Fruit fly (Drosophila melanogaster) whole organism, embryonic: Measurements from ENCODE around the gene NijB.

Experiments used
- Abd-B ChIP-seq: fragments of 200-800 bp; sonication (Bioruptor generic); optimal IDR thresholded peaks from 2 replicates; lab custom pipeline; 2018; ENCODE audit warnings: missing biosample characterization, mild to moderate bottlenecking, missing genetic modification characterization, moderate library complexity
- Atf3 ChIP-seq: fragments of 200-800 bp; sonication (Bioruptor generic); optimal IDR thresholded peaks from 3 replicates; lab custom pipeline; 2016; ENCODE audit warnings: missing biosample characterization, missing genetic modification characterization
- CG10209 ChIP-seq: fragments of 200-800 bp; sonication (Bioruptor generic); optimal IDR thresholded peaks from 3 replicates; lab custom pipeline; 2017; ENCODE audit warnings: missing biosample characterization, mild to moderate bottlenecking, missing genetic modification characterization, missing genetic modification reagents
- CG12155 ChIP-seq: fragments of 200-800 bp; sonication (Bioruptor generic); optimal IDR thresholded peaks from 3 replicates; lab custom pipeline; 2016; ENCODE audit warnings: missing biosample characterization, missing genetic modification characterization
- CG12769 ChIP-seq: fragments of 200-800 bp; sonication (Bioruptor generic); optimal IDR thresholded peaks from 2 replicates; lab custom pipeline; 2019; ENCODE audit warnings: missing biosample characterization, mild to moderate bottlenecking, missing genetic modification characterization, moderate library complexity
- CG15011 ChIP-seq: fragments of 200-800 bp; sonication (Bioruptor generic); optimal IDR thresholded peaks from 3 replicates; lab custom pipeline; 2018; ENCODE audit warnings: missing biosample characterization, mild to moderate bottlenecking, missing genetic modification characterization
- CG17186 ChIP-seq: fragments of 200-800 bp; sonication (Bioruptor generic); optimal IDR thresholded peaks from 3 replicates; lab custom pipeline; 2017; ENCODE audit warnings: missing biosample characterization, missing genetic modification reagents, missing genetic modification characterization
- CG17328 ChIP-seq: fragments of 200-800 bp; sonication (Bioruptor generic); IDR thresholded peaks from 2 replicates; pipeline ENCODE4 v1.3.6; 2022; ENCODE audit warnings: missing biosample characterization, missing genetic modification characterization
- CG18011 ChIP-seq: fragments of 200-800 bp; sonication (Bioruptor generic); optimal IDR thresholded peaks from 2 replicates; lab custom pipeline; 2017; ENCODE audit warnings: missing biosample characterization, missing genetic modification characterization, mild to moderate bottlenecking, moderate library complexity, missing genotype
- CG30020 ChIP-seq: fragments of 200-800 bp; optimal IDR thresholded peaks from 2 replicates; lab custom pipeline; 2019; ENCODE audit warnings: missing biosample characterization, mild to moderate bottlenecking, missing genetic modification characterization, moderate library complexity
- CG31388 ChIP-seq: fragments of 200-800 bp; sonication (Bioruptor generic); optimal IDR thresholded peaks from 2 replicates; lab custom pipeline; 2016; ENCODE audit warnings: missing biosample characterization, missing genetic modification characterization
- CG31441 ChIP-seq: fragments of 200-800 bp; sonication (Bioruptor generic); IDR thresholded peaks from 2 replicates; pipeline ENCODE4 v1.3.6; 2022; ENCODE audit warnings: missing biosample characterization, missing genetic modification characterization
- CG34224 ChIP-seq: fragments of 200-800 bp; sonication (Bioruptor generic); IDR thresholded peaks from 3 replicates; pipeline ENCODE4 v1.3.6; 2022; ENCODE audit warnings: missing biosample characterization, missing genetic modification characterization; ENCODE audit not compliant: partially characterized antibody
- CG3995 ChIP-seq: fragments of 200-800 bp; sonication (Bioruptor generic); optimal IDR thresholded peaks from 3 replicates; lab custom pipeline; 2016; ENCODE audit warnings: missing biosample characterization, missing genetic modification characterization
- CG5953 ChIP-seq: fragments of 200-800 bp; sonication (Bioruptor generic); IDR thresholded peaks from 2 replicates; pipeline ENCODE4 v1.3.6; 2022; ENCODE audit warnings: missing biosample characterization, missing genetic modification characterization
- CG6654 ChIP-seq: fragments of 200-800 bp; sonication (Bioruptor generic); optimal IDR thresholded peaks from 2 replicates; lab custom pipeline; 2017; ENCODE audit warnings: missing biosample characterization, mild to moderate bottlenecking, missing genetic modification characterization
- CG7372 ChIP-seq: fragments of 200-800 bp; sonication (Bioruptor generic); IDR thresholded peaks from 2 replicates; pipeline ENCODE4 v1.3.6; 2022; ENCODE audit warnings: missing biosample characterization, missing genetic modification characterization
- CG8765 ChIP-seq: fragments of 200-800 bp; sonication (Bioruptor generic); IDR thresholded peaks from 2 replicates; pipeline ENCODE4 v1.3.6; 2022; ENCODE audit warnings: missing biosample characterization, missing genetic modification characterization
- CHES-1-like ChIP-seq: fragments of 200-800 bp; sonication (Bioruptor generic); optimal IDR thresholded peaks from 2 replicates; lab custom pipeline; 2016; ENCODE audit warnings: missing biosample characterization, missing genetic modification characterization
- CTCF ChIP-seq: fragments of 200-800 bp; sonication (Bioruptor generic); optimal IDR thresholded peaks from 2 replicates; lab custom pipeline; 2017; ENCODE audit warnings: missing biosample characterization, mild to moderate bottlenecking, missing genetic modification characterization, moderate library complexity
- CoRest ChIP-seq: fragments of 200-800 bp; sonication (Bioruptor generic); optimal IDR thresholded peaks from 3 replicates; lab custom pipeline; 2018; ENCODE audit warnings: missing biosample characterization, mild to moderate bottlenecking, missing genetic modification characterization, moderate library complexity
- Doc3 ChIP-seq: fragments of 200-800 bp; sonication (Bioruptor generic); IDR thresholded peaks from 3 replicates; pipeline ENCODE4 v1.3.6; 2022; ENCODE audit warnings: missing biosample characterization, missing genetic modification characterization; ENCODE audit not compliant: partially characterized antibody
- Drgx ChIP-seq: fragments of 200-800 bp; sonication (Bioruptor generic); IDR thresholded peaks from 2 replicates; pipeline ENCODE4 v1.3.6; 2022; ENCODE audit warnings: missing biosample characterization, missing genetic modification characterization
- ERR ChIP-seq: fragments of 200-800 bp; sonication (Bioruptor generic); optimal IDR thresholded peaks from 2 replicates; lab custom pipeline; 2016; ENCODE audit warnings: missing biosample characterization, missing genetic modification characterization
- Hmx ChIP-seq: fragments of 200-800 bp; sonication (Bioruptor generic); optimal IDR thresholded peaks from 2 replicates; lab custom pipeline; 2016; ENCODE audit warnings: missing biosample characterization, missing genetic modification characterization
- Kr ChIP-seq: fragments of 200-800 bp; sonication (Bioruptor generic); optimal IDR thresholded peaks from 2 replicates; lab custom pipeline; 2017; ENCODE audit warnings: missing biosample characterization, mild to moderate bottlenecking, missing genetic modification characterization
- MESR4 ChIP-seq: fragments of 200-800 bp; sonication (Bioruptor generic); optimal IDR thresholded peaks from 2 replicates; lab custom pipeline; 2018; ENCODE audit warnings: missing biosample characterization, mild to moderate bottlenecking, missing genetic modification characterization, moderate library complexity
- Med ChIP-seq: fragments of 200-800 bp; sonication (Bioruptor generic); peaks from one replicate; lab custom pipeline; 2016; ENCODE audit warnings: missing biosample characterization, missing genetic modification characterization, mild to moderate bottlenecking, inconsistent platforms, moderate library complexity
- Nf-YC ChIP-seq: fragments of 200-800 bp; optimal IDR thresholded peaks from 3 replicates; lab custom pipeline; 2019; ENCODE audit warnings: missing biosample characterization, mild to moderate bottlenecking, missing genetic modification characterization, moderate library complexity
- Six4 ChIP-seq: fragments of 200-800 bp; sonication (Bioruptor generic); optimal IDR thresholded peaks from 2 replicates; lab custom pipeline; 2016; ENCODE audit warnings: missing biosample characterization, missing genetic modification characterization
- Sox102F ChIP-seq: fragments of 200-800 bp; sonication (Bioruptor generic); optimal IDR thresholded peaks from 2 replicates; lab custom pipeline; 2018; ENCODE audit warnings: missing biosample characterization, mild to moderate bottlenecking, missing genetic modification characterization, moderate library complexity
- Usf ChIP-seq: fragments of 200-800 bp; sonication (Bioruptor generic); optimal IDR thresholded peaks from 2 replicates; lab custom pipeline; 2017; ENCODE audit warnings: missing genotype, missing biosample characterization, missing genetic modification characterization
- ac ChIP-seq: fragments of 200-800 bp; sonication (Bioruptor generic); optimal IDR thresholded peaks from 3 replicates; lab custom pipeline; 2017; ENCODE audit warnings: missing biosample characterization, mild to moderate bottlenecking, missing genetic modification characterization
- btn ChIP-seq: fragments of 200-800 bp; sonication (Bioruptor generic); optimal IDR thresholded peaks from 2 replicates; lab custom pipeline; 2016; ENCODE audit warnings: missing biosample characterization, missing genetic modification characterization
- dm ChIP-seq: fragments of 200-800 bp; sonication (Bioruptor generic); optimal IDR thresholded peaks from 3 replicates; lab custom pipeline; 2016; ENCODE audit warnings: missing biosample characterization, missing genetic modification characterization
- dpn ChIP-seq, 2 experiments: fragments of 200-800 bp; sonication (Bioruptor generic); optimal IDR thresholded peaks; 3 replicates each; lab custom pipeline; 2016; ENCODE audit warnings: missing biosample characterization in 2 of 2, missing genetic modification characterization in 2 of 2
- fd3F ChIP-seq: fragments of 200-800 bp; sonication (Bioruptor generic); optimal IDR thresholded peaks from 2 replicates; lab custom pipeline; 2018; ENCODE audit warnings: missing biosample characterization, mild to moderate bottlenecking, missing genetic modification characterization, moderate library complexity
- ftz-f1 ChIP-seq: fragments of 200-800 bp; sonication (Bioruptor generic); optimal IDR thresholded peaks from 2 replicates; lab custom pipeline; 2016; ENCODE audit warnings: missing biosample characterization, missing genetic modification characterization
- gsb-n ChIP-seq: fragments of 200-800 bp; sonication (Bioruptor generic); optimal IDR thresholded peaks from 3 replicates; lab custom pipeline; 2018; ENCODE audit warnings: missing biosample characterization, mild to moderate bottlenecking, missing genetic modification characterization
- insv ChIP-seq, 2 experiments: fragments of 200-800 bp; sonication (Bioruptor generic); optimal IDR thresholded peaks; 3 replicates each; lab custom pipeline; 2016 to 2018; ENCODE audit warnings: missing biosample characterization in 2 of 2, missing genetic modification characterization in 2 of 2
- kni ChIP-seq: fragments of 200-800 bp; sonication (Bioruptor generic); optimal IDR thresholded peaks from 3 replicates; lab custom pipeline; 2017; ENCODE audit warnings: mild to moderate bottlenecking, missing biosample characterization, missing genetic modification reagents, missing genetic modification characterization
- lbe ChIP-seq: fragments of 200-800 bp; sonication (Bioruptor generic); optimal IDR thresholded peaks from 2 replicates; lab custom pipeline; 2016; ENCODE audit warnings: missing biosample characterization, mild to moderate bottlenecking, missing genetic modification characterization
- odd ChIP-seq: fragments of 200-800 bp; sonication (Bioruptor generic); optimal IDR thresholded peaks from 2 replicates; lab custom pipeline; 2017; ENCODE audit warnings: missing biosample characterization, mild to moderate bottlenecking, missing genetic modification characterization
- pnt ChIP-seq: fragments of 200-800 bp; sonication (Bioruptor generic); optimal IDR thresholded peaks from 3 replicates; lab custom pipeline; 2016; ENCODE audit warnings: missing biosample characterization, missing genetic modification characterization
- pros ChIP-seq: fragments of 200-800 bp; sonication (Bioruptor generic); optimal IDR thresholded peaks from 3 replicates; lab custom pipeline; 2019; ENCODE audit warnings: missing biosample characterization, mild to moderate bottlenecking, missing genetic modification characterization, moderate library complexity
- pum ChIP-seq: fragments of 200-800 bp; sonication (Bioruptor generic); optimal IDR thresholded peaks from 2 replicates; lab custom pipeline; 2016; ENCODE audit warnings: missing biosample characterization, missing genetic modification characterization
- pzg ChIP-seq: fragments of 200-800 bp; sonication (Bioruptor generic); optimal IDR thresholded peaks from 3 replicates; lab custom pipeline; 2018; ENCODE audit warnings: missing biosample characterization, mild to moderate bottlenecking, missing genetic modification characterization, moderate library complexity
- repo ChIP-seq: fragments of 200-800 bp; sonication (Bioruptor generic); optimal IDR thresholded peaks from 2 replicates; lab custom pipeline; 2016; ENCODE audit warnings: missing biosample characterization, missing genetic modification characterization
- sna ChIP-seq: fragments of 200-800 bp; sonication (Bioruptor generic); IDR thresholded peaks from 2 replicates; pipeline ENCODE4 v1.3.6; 2022; ENCODE audit warnings: missing biosample characterization, missing genetic modification characterization; ENCODE audit not compliant: partially characterized antibody
- so ChIP-seq: fragments of 200-800 bp; sonication (Bioruptor generic); IDR thresholded peaks from 3 replicates; pipeline ENCODE4 v1.3.6; 2022; ENCODE audit warnings: missing biosample characterization, missing genetic modification characterization
- trem ChIP-seq: fragments of 200-800 bp; optimal IDR thresholded peaks from 3 replicates; lab custom pipeline; 2019; ENCODE audit warnings: missing biosample characterization, mild to moderate bottlenecking, missing genetic modification characterization, moderate library complexity

The NijB gene

dm6 chr3L:18867521-18867920, 24.7 kb upstream of the NijB start, which contains the start of gene Dysb (continued):
- TF ChIP-seq repo (GFP tag; lab: Kevin White, UChicago): no peak
- TF ChIP-seq CG6654: peak; percentile 38
- peak; percentile 88 for TF ChIP-seq gsb-n (tag; lab: Kevin White, UChicago)
- TF ChIP-seq fd3F: peak; percentile 81
- peak; percentile 72 for TF ChIP-seq Six4 (GFP tag; lab: Kevin White, UChicago)
- TF ChIP-seq btn (GFP tag; lab: Kevin White, UChicago): no peak
- TF ChIP-seq Med (GFP tag; lab: Kevin White, UChicago): peak; percentile 87
- peak; percentile 89 for TF ChIP-seq CoRest (tag; lab: Kevin White, UChicago)
- peak; percentile 40 for TF ChIP-seq pum (GFP tag; lab: Kevin White, UChicago)
- peak; percentile 84 for TF ChIP-seq lbe (GFP tag; lab: Kevin White, UChicago)
- TF ChIP-seq dm (GFP tag; lab: Kevin White, UChicago): no peak
- TF ChIP-seq insv (GFP tag; optimal IDR thresholded peaks at IDR 0.05; lab: Kevin White, UChicago): peak in 1 of 2 experiments; percentile 63
- TF ChIP-seq CG17328 (GFP tag; lab: Robert Waterston, UW): peak; percentile 94
- TF ChIP-seq CHES-1-like (GFP tag; lab: Kevin White, UChicago): peak; percentile 53
- TF ChIP-seq Kr (GFP tag; lab: Kevin White, UChicago): no peak
- TF ChIP-seq Abd-B: peak; percentile 70
- peak; percentile 74 for TF ChIP-seq CG8765 (GFP tag; lab: Robert Waterston, UW)
- peak; percentile 69 for TF ChIP-seq CG12769
- TF ChIP-seq CG31441 (GFP tag; lab: Robert Waterston, UW): peak; percentile 94
- peak; percentile 64 for TF ChIP-seq CG18011 (GFP tag; lab: Kevin White, UChicago)
- TF ChIP-seq CG17186 (GFP tag; lab: Kevin White, UChicago): no peak
- no peak for TF ChIP-seq CG3995 (GFP tag; lab: Kevin White, UChicago)
- TF ChIP-seq Usf: peak; percentile 61
- TF ChIP-seq Sox102F (GFP tag; lab: Kevin White, UChicago): peak; percentile 89
- TF ChIP-seq Hmx (GFP tag; lab: Kevin White, UChicago): peak; percentile 23
- TF ChIP-seq CTCF (GFP tag; lab: Kevin White, UChicago): peak; percentile 22
- no peak for TF ChIP-seq pros
- TF ChIP-seq CG15011 (GFP tag; lab: Kevin White, UChicago): peak; percentile 67
- TF ChIP-seq sna: no peak; the same call in 1 of the 2 replicates
- peak; percentile 15 for TF ChIP-seq CG31388 (GFP tag; lab: Kevin White, UChicago)
- peak; percentile 91 for TF ChIP-seq CG5953 (GFP tag; lab: Robert Waterston, UW)
- TF ChIP-seq CG34224: peak; percentile 53
- peak; percentile 62 to 86 for TF ChIP-seq dpn (GFP tag; optimal IDR thresholded peaks at IDR 0.05; lab: Kevin White, UChicago)
- TF ChIP-seq MESR4 (GFP tag; lab: Kevin White, UChicago): peak; percentile 51
- peak; percentile 49 for TF ChIP-seq ftz-f1
- TF ChIP-seq CG7372 (GFP tag; lab: Robert Waterston, UW): peak; percentile 83
- peak; percentile 72 for TF ChIP-seq trem
- peak; percentile 70 for TF ChIP-seq kni
- peak; percentile 92 for TF ChIP-seq Drgx (GFP tag; lab: Robert Waterston, UW)
- peak; percentile 34 for TF ChIP-seq pnt (GFP tag; lab: Kevin White, UChicago)
- no peak for TF ChIP-seq ERR (GFP tag; lab: Kevin White, UChicago)
- TF ChIP-seq Atf3 (GFP tag; lab: Kevin White, UChicago): peak; percentile 15
- peak; percentile 11; the same call in 1 of the 3 replicates for TF ChIP-seq Doc3 (GFP tag; lab: Robert Waterston, UW)
- TF ChIP-seq odd: peak; percentile 79
- TF ChIP-seq Nf-YC (tag; lab: Kevin White, UChicago): peak; percentile 83
- peak; percentile 57 for TF ChIP-seq CG30020 (tag; lab: Kevin White, UChicago)
- TF ChIP-seq ac: peak; percentile 47
- no peak for TF ChIP-seq pzg
- peak; percentile 89 for TF ChIP-seq so (GFP tag; lab: Robert Waterston, UW)
- TF ChIP-seq CG10209 (GFP tag; lab: Kevin White, UChicago): peak; percentile 88
- peak; percentile 79 for TF ChIP-seq CG12155 (GFP tag; lab: Kevin White, UChicago)
